Fruit fly (Drosophila melanogaster) whole organism, embryonic: ENCODE results near the gene Cyp313a4.

ENCODE experiments used
- CG12219 ChIP-seq: fragments of 200-800 bp; sonication (Bioruptor generic); optimal IDR thresholded peaks from 3 replicates; lab custom pipeline; 2018; ENCODE audit warnings: missing biosample characterization, mild to moderate bottlenecking, missing genetic modification characterization
- CG7745 ChIP-seq: fragments of 200-800 bp; sonication (Bioruptor generic); optimal IDR thresholded peaks from 2 replicates; lab custom pipeline; 2018; ENCODE audit warnings: missing biosample characterization, mild to moderate bottlenecking, missing genetic modification characterization, moderate library complexity
- CG9609 ChIP-seq: fragments of 200-800 bp; sonication (Bioruptor generic); optimal IDR thresholded peaks from 3 replicates; lab custom pipeline; 2016; ENCODE audit warnings: missing biosample characterization, missing genetic modification characterization
- Side ChIP-seq: fragments of 200-800 bp; sonication (Bioruptor generic); optimal IDR thresholded peaks from 2 replicates; lab custom pipeline; 2016; ENCODE audit warnings: missing biosample characterization, missing genetic modification characterization
- Stat92E ChIP-seq, 3 experiments: fragments of >200 bp in 2 of 3; fragments of 200-800 bp in 1 of 3; sonication (Bioruptor generic) in 1 of 3; optimal IDR thresholded peaks; 2 replicates each; lab custom pipeline; 2017 to 2019; ENCODE audit warnings: missing biosample characterization in 3 of 3, missing genetic modification characterization in 3 of 3, mild to moderate bottlenecking in 1 of 3, moderate library complexity in 1 of 3
- ac ChIP-seq: fragments of 200-800 bp; sonication (Bioruptor generic); optimal IDR thresholded peaks from 3 replicates; lab custom pipeline; 2017; ENCODE audit warnings: missing biosample characterization, mild to moderate bottlenecking, missing genetic modification characterization
- caup ChIP-seq: fragments of 200-800 bp; sonication (Bioruptor generic); optimal IDR thresholded peaks from 3 replicates; lab custom pipeline; 2017; ENCODE audit warnings: missing biosample characterization, mild to moderate bottlenecking, missing genetic modification characterization, moderate library complexity; ENCODE audit not compliant: severe bottlenecking
- disco-r ChIP-seq: fragments of 200-800 bp; sonication (Bioruptor generic); optimal IDR thresholded peaks from 2 replicates; lab custom pipeline; 2016; ENCODE audit warnings: missing biosample characterization, missing genetic modification characterization
- nmo ChIP-seq: fragments of 200-800 bp; sonication (Bioruptor generic); optimal IDR thresholded peaks from 2 replicates; lab custom pipeline; 2018; ENCODE audit warnings: missing biosample characterization, mild to moderate bottlenecking, missing genetic modification characterization, moderate library complexity
- repo ChIP-seq: fragments of 200-800 bp; sonication (Bioruptor generic); optimal IDR thresholded peaks from 2 replicates; lab custom pipeline; 2016; ENCODE audit warnings: missing biosample characterization, missing genetic modification characterization
- slou ChIP-seq: fragments of 200-800 bp; sonication (Bioruptor generic); optimal IDR thresholded peaks from 3 replicates; lab custom pipeline; 2016; ENCODE audit warnings: missing biosample characterization, missing genetic modification characterization

- no peak for TF ChIP-seq disco-r (GFP tag; lab: Kevin White, UChicago)
- TF ChIP-seq slou (GFP tag; lab: Kevin White, UChicago), result no peak
- no peak for TF ChIP-seq ac (GFP tag; lab: Kevin White, UChicago)
- no peak for TF ChIP-seq repo (GFP tag; lab: Kevin White, UChicago)
- TF ChIP-seq Stat92E (GFP tag; optimal IDR thresholded peaks at IDR 0.05; lab: Kevin White, UChicago), result no peak
- no peak for TF ChIP-seq CG9609
- TF ChIP-seq CG12219, result no peak
- TF ChIP-seq CG7745, result no peak
- TF ChIP-seq caup (GFP tag; lab: Kevin White, UChicago), result peak; percentile 35
- TF ChIP-seq Side (GFP tag; lab: Kevin White, UChicago), result no peak
- TF ChIP-seq nmo, result no peak
Observed at dm6 chr3R:12716251-12716650, 35.1 kb upstream of the Cyp313a4 start.
